Worm (Caenorhabditis elegans) whole organism, young adult: ENCODE results near the gene tbcb-1.

Experiments
- D2030.7 ChIP-seq: fragments of 200-800 bp; sonication (Bioruptor generic); IDR thresholded peaks from 2 replicates; pipeline ENCODE4 v1.3.6; 2022; ENCODE audit warnings: missing genetic modification reagents, missing genetic modification characterization, missing compliant biosample characterization
- F10E7.11 ChIP-seq: sonication (generic microtip); optimal IDR thresholded peaks from 2 replicates; lab custom pipeline; 2017; ENCODE audit warnings: mild to moderate bottlenecking, missing genetic modification characterization, moderate library complexity, missing compliant biosample characterization
- F49E8.2 ChIP-seq: sonication (generic microtip); optimal IDR thresholded peaks from 3 replicates; lab custom pipeline; 2017; ENCODE audit warnings: missing genetic modification characterization, mild to moderate bottlenecking, missing compliant biosample characterization, antibody characterized with exemption, moderate library complexity; ENCODE audit not compliant: insufficient read depth
- F57C9.4 ChIP-seq: sonication (generic microtip); optimal IDR thresholded peaks from 2 replicates; lab custom pipeline; 2017; ENCODE audit warnings: mild to moderate bottlenecking, missing genetic modification characterization, missing compliant biosample characterization
- T26A5.8 ChIP-seq: sonication (generic microtip); optimal IDR thresholded peaks from 2 replicates; lab custom pipeline; 2016; ENCODE audit warnings: missing genetic modification characterization, missing compliant biosample characterization
- Y53G8AR.9 ChIP-seq: fragments of 200-800 bp; sonication (Bioruptor generic); conservative IDR thresholded peaks from 2 replicates; pipeline ENCODE4 v1.3.6; 2022; ENCODE audit warnings: missing genetic modification reagents, missing genetic modification characterization, missing compliant biosample characterization
- Y67H2A.10 ChIP-seq: fragments of 200-800 bp; sonication (Bioruptor generic); conservative IDR thresholded peaks from 2 replicates; pipeline ENCODE4 v1.3.6; 2022; ENCODE audit warnings: missing genetic modification reagents, missing genetic modification characterization, missing compliant biosample characterization
- Y95B8A.8 ChIP-seq: fragments of 200-800 bp; sonication (Bioruptor generic); IDR thresholded peaks from 2 replicates; pipeline ENCODE4 v1.3.6; 2022; ENCODE audit warnings: missing genetic modification reagents, missing genetic modification characterization, missing compliant biosample characterization
- ZK185.1 ChIP-seq: sonication (generic microtip); optimal IDR thresholded peaks from 2 replicates; lab custom pipeline; 2016; ENCODE audit warnings: mild to moderate bottlenecking, missing genetic modification characterization, missing compliant biosample characterization; ENCODE audit not compliant: poor library complexity, severe bottlenecking
- akir-1 ChIP-seq: fragments of 200-800 bp; sonication (Bioruptor generic); optimal IDR thresholded peaks from 2 replicates; lab custom pipeline; 2018; ENCODE audit warnings: mild to moderate bottlenecking, missing genetic modification characterization, moderate library complexity, missing compliant biosample characterization
- athp-1 ChIP-seq: sonication (generic microtip); optimal IDR thresholded peaks from 2 replicates; lab custom pipeline; 2017; ENCODE audit warnings: mild to moderate bottlenecking, missing genetic modification characterization, missing compliant biosample characterization
- attf-3 ChIP-seq: fragments of 200-800 bp; sonication (Bioruptor generic); conservative IDR thresholded peaks from 2 replicates; pipeline ENCODE4 v1.3.6; 2022; ENCODE audit warnings: missing genetic modification reagents, missing genetic modification characterization, missing compliant biosample characterization
- bed-2 ChIP-seq: fragments of 200-800 bp; sonication (Bioruptor generic); IDR thresholded peaks from 2 replicates; pipeline ENCODE4 v1.3.6; 2022; ENCODE audit warnings: missing genetic modification reagents, missing genetic modification characterization, missing compliant biosample characterization
- ccch-3 ChIP-seq: fragments of 200-800 bp; sonication (Bioruptor generic); optimal IDR thresholded peaks from 2 replicates; lab custom pipeline; 2018; ENCODE audit warnings: mild to moderate bottlenecking, missing genetic modification characterization, missing compliant biosample characterization
- cebp-1 ChIP-seq, 2 experiments: fragments of 200-800 bp in 1 of 2; sonication (Bioruptor generic) in 1 of 2; sonication (generic microtip) in 1 of 2; IDR thresholded peaks in 1 of 2; optimal IDR thresholded peaks in 1 of 2; 2 replicates each; pipeline versions ENCODE4 v1.3.6 to Lab custom; 2017 to 2022; ENCODE audit warnings: missing compliant biosample characterization in 2 of 2, missing genetic modification characterization in 2 of 2, mild to moderate bottlenecking in 1 of 2, missing genetic modification reagents in 1 of 2, moderate library complexity in 1 of 2
- cebp-2 ChIP-seq: fragments of 200-800 bp; sonication (Bioruptor generic); IDR thresholded peaks from 2 replicates; pipeline ENCODE4 v1.3.6; 2022; ENCODE audit warnings: missing genetic modification characterization, missing compliant biosample characterization
- ceh-100 ChIP-seq: fragments of 200-800 bp; sonication (Bioruptor generic); IDR thresholded peaks from 2 replicates; pipeline ENCODE4 v1.3.6; 2022; ENCODE audit warnings: missing genetic modification reagents, missing genetic modification characterization, missing compliant biosample characterization
- chd-7 ChIP-seq: sonication (generic microtip); optimal IDR thresholded peaks from 2 replicates; lab custom pipeline; 2016; ENCODE audit warnings: mild to moderate bottlenecking, missing genetic modification characterization, moderate library complexity, missing compliant biosample characterization
- dox-1 ChIP-seq: fragments of 200-800 bp; sonication (Bioruptor generic); IDR thresholded peaks from 2 replicates; pipeline ENCODE4 v1.3.6; 2022; ENCODE audit warnings: missing genetic modification reagents, missing genetic modification characterization, missing compliant biosample characterization
- egl-18 ChIP-seq: fragments of 200-800 bp; sonication (Bioruptor generic); IDR thresholded peaks from 2 replicates; pipeline ENCODE4 v1.3.6; 2022; ENCODE audit warnings: missing genetic modification reagents, missing genetic modification characterization, missing compliant biosample characterization
- egrh-3 ChIP-seq: fragments of 200-800 bp; sonication (Bioruptor generic); IDR thresholded peaks from 2 replicates; pipeline ENCODE4 v1.3.6; 2022; ENCODE audit warnings: missing genetic modification reagents, missing genetic modification characterization, missing compliant biosample characterization
- gei-17 ChIP-seq: fragments of 200-800 bp; sonication (Bioruptor generic); optimal IDR thresholded peaks from 2 replicates; lab custom pipeline; 2018; ENCODE audit warnings: mild to moderate bottlenecking, missing genetic modification characterization, missing compliant biosample characterization
- him-1 ChIP-seq: sonication (generic microtip); optimal IDR thresholded peaks from 2 replicates; lab custom pipeline; 2016; ENCODE audit warnings: missing genotype, missing genetic modification reagents, missing genetic modification characterization, missing compliant biosample characterization
- hmg-1.2 ChIP-seq: fragments of 200-800 bp; sonication (Bioruptor generic); IDR thresholded peaks from 2 replicates; pipeline ENCODE4 v1.3.6; 2022; ENCODE audit warnings: missing genetic modification reagents, missing genetic modification characterization, missing compliant biosample characterization
- hsf-1 ChIP-seq: fragments of 200-800 bp; sonication (Bioruptor generic); IDR thresholded peaks from 2 replicates; pipeline ENCODE4 v1.3.6; 2022; ENCODE audit warnings: missing genetic modification reagents, missing genetic modification characterization, missing compliant biosample characterization
- let-607 ChIP-seq, 2 experiments: fragments of 200-800 bp in 1 of 2; sonication (Bioruptor generic) in 1 of 2; sonication (generic microtip) in 1 of 2; optimal IDR thresholded peaks; 2 replicates each; lab custom pipeline; 2016 to 2018; ENCODE audit warnings: mild to moderate bottlenecking in 2 of 2, missing compliant biosample characterization in 2 of 2, missing genetic modification characterization in 2 of 2, moderate library complexity in 2 of 2, missing genotype in 1 of 2
- lsl-1 ChIP-seq: fragments of 200-800 bp; sonication (Bioruptor generic); optimal IDR thresholded peaks from 2 replicates; lab custom pipeline; 2018; ENCODE audit warnings: mild to moderate bottlenecking, missing genetic modification characterization, moderate library complexity, missing compliant biosample characterization
- madf-8 ChIP-seq: fragments of 200-800 bp; sonication (Bioruptor generic); conservative IDR thresholded peaks from 2 replicates; pipeline ENCODE4 v1.3.6; 2022; ENCODE audit warnings: missing genetic modification reagents, missing genetic modification characterization, missing compliant biosample characterization
- mcd-1 ChIP-seq: fragments of 200-800 bp; sonication (Bioruptor generic); IDR thresholded peaks from 2 replicates; pipeline ENCODE4 v1.3.6; 2022; ENCODE audit warnings: missing genetic modification reagents, missing genetic modification characterization, missing compliant biosample characterization
- nfyb-1 ChIP-seq: fragments of 200-800 bp; sonication (Bioruptor generic); IDR thresholded peaks from 2 replicates; pipeline ENCODE4 v1.3.6; 2022; ENCODE audit warnings: missing genetic modification reagents, missing genetic modification characterization, missing compliant biosample characterization
- nhr-120 ChIP-seq: fragments of 200-800 bp; sonication (Bioruptor generic); IDR thresholded peaks from 2 replicates; pipeline ENCODE4 v1.3.6; 2022; ENCODE audit warnings: missing genetic modification characterization, missing compliant biosample characterization
- nhr-179 ChIP-seq: sonication (generic microtip); optimal IDR thresholded peaks from 2 replicates; lab custom pipeline; 2016; ENCODE audit warnings: mild to moderate bottlenecking, missing genetic modification characterization, missing compliant biosample characterization
- pha-4 ChIP-seq: fragments of 150-350 bp; sonication (generic microtip); optimal IDR thresholded peaks from 2 replicates; lab custom pipeline; 2014; ENCODE audit warnings: missing biosample characterization, missing genetic modification reagents, missing genetic modification characterization
- rec-8 ChIP-seq, 2 experiments: sonication (generic microtip); optimal IDR thresholded peaks; 2 replicates each; lab custom pipeline; 2016; ENCODE audit warnings: mild to moderate bottlenecking in 2 of 2, missing genetic modification characterization in 2 of 2, missing genetic modification reagents in 2 of 2, missing genotype in 2 of 2, missing biosample characterization in 1 of 2, missing compliant biosample characterization in 1 of 2, moderate library complexity in 1 of 2
- snpc-1.3 ChIP-seq: sonication (generic microtip); optimal IDR thresholded peaks from 2 replicates; lab custom pipeline; 2017; ENCODE audit warnings: missing genetic modification characterization, mild to moderate bottlenecking, missing compliant biosample characterization, antibody characterized with exemption, moderate library complexity, missing genotype, missing genetic modification reagents; ENCODE audit not compliant: insufficient read depth
- snpc-4 ChIP-seq, 5 experiments: fragments of 150-350 bp in 1 of 5; sonication (generic microtip) in 4 of 5; optimal IDR thresholded peaks; 2 replicates each; lab custom pipeline; 2014 to 2018; ENCODE audit warnings: missing genetic modification characterization in 5 of 5, missing biosample characterization in 3 of 5, antibody characterized with exemption in 2 of 5, mild to moderate bottlenecking in 2 of 5, missing compliant biosample characterization in 2 of 5, missing genotype in 2 of 5, moderate library complexity in 2 of 5, missing genetic modification reagents in 1 of 5
- sptf-2 ChIP-seq: fragments of 200-800 bp; sonication (Bioruptor generic); optimal IDR thresholded peaks from 2 replicates; lab custom pipeline; 2018; ENCODE audit warnings: mild to moderate bottlenecking, missing genetic modification characterization, missing compliant biosample characterization
- zim-3 ChIP-seq: sonication (generic microtip); optimal IDR thresholded peaks from 2 replicates; lab custom pipeline; 2017; ENCODE audit warnings: mild to moderate bottlenecking, missing genetic modification characterization, moderate library complexity, missing compliant biosample characterization
- ztf-26 ChIP-seq: sonication (generic microtip); optimal IDR thresholded peaks from 2 replicates; lab custom pipeline; 2017; ENCODE audit warnings: missing genetic modification characterization, missing compliant biosample characterization

Gene tbcb-1

ce11 chrV:13556746-13557145 lies 35.2 kb upstream of the tbcb-1 start, which contains the start of gene cav-2 (continued):
- peak; percentile 58 for TF ChIP-seq attf-3 (GFP tag; lab: Robert Waterston, UW)
- TF ChIP-seq chd-7 (tag; lab: Kevin White, UChicago) = peak; percentile 58
- peak; percentile 45 for TF ChIP-seq madf-8 (GFP tag; lab: Robert Waterston, UW)
- peak; percentile 33 for TF ChIP-seq hmg-1.2 (GFP tag; lab: Robert Waterston, UW)
- TF ChIP-seq cebp-1 (GFP tag; IDR thresholded peaks at IDR 0.05; lab: Robert Waterston, UW) = 0 out of 2 replicates have a peak, but pooled peaks have one; percentile 57
- TF ChIP-seq cebp-1 (tag; optimal IDR thresholded peaks at IDR 0.05; lab: Kevin White, UChicago) = peak; percentile 66
- TF ChIP-seq T26A5.8 (tag; lab: Kevin White, UChicago) = no peak
- TF ChIP-seq him-1 (tag; lab: Kevin White, UChicago) = peak; percentile 61
- TF ChIP-seq nhr-179 (tag; lab: Kevin White, UChicago) = no peak
- TF ChIP-seq Y67H2A.10 = 0 out of 2 replicates have a peak, but pooled peaks have one; percentile 52
- no peak for TF ChIP-seq pha-4
- TF ChIP-seq F10E7.11 = no peak
- TF ChIP-seq zim-3 = no peak
- TF ChIP-seq ztf-26 (tag; lab: Kevin White, UChicago) = no peak
- peak in 1 of 2 experiments; percentile 66 for TF ChIP-seq rec-8 (tag; optimal IDR thresholded peaks at IDR 0.05; lab: Kevin White, UChicago)
- no peak for TF ChIP-seq egl-18 (GFP tag; lab: Robert Waterston, UW)
- 0 out of 2 replicates have a peak, but pooled peaks have one; percentile 45 for TF ChIP-seq ceh-100 (GFP tag; lab: Robert Waterston, UW)
- TF ChIP-seq ZK185.1 = peak; percentile 89
- 0 out of 2 replicates have a peak, but pooled peaks have one; percentile 53 for TF ChIP-seq nhr-120 (GFP tag; lab: Robert Waterston, UW)
- TF ChIP-seq egrh-3 = no peak
- TF ChIP-seq snpc-1.3 = no peak
- no peak for TF ChIP-seq hsf-1 (GFP tag; lab: Robert Waterston, UW)
- TF ChIP-seq F49E8.2 (tag; lab: Kevin White, UChicago) = no peak
- peak; percentile 71; the same call in 1 of the 2 replicates for TF ChIP-seq Y95B8A.8 (GFP tag; lab: Robert Waterston, UW)
- no peak for TF ChIP-seq cebp-2 (GFP tag; lab: Robert Waterston, UW)
- peak; percentile 9 for TF ChIP-seq gei-17
- TF ChIP-seq bed-2 (GFP tag; lab: Robert Waterston, UW) = no peak
- peak; percentile 11 for TF ChIP-seq athp-1 (tag; lab: Kevin White, UChicago)
- TF ChIP-seq let-607 (tag; optimal IDR thresholded peaks at IDR 0.05; lab: Kevin White, UChicago) = peak; percentile 22 to 68

- no peak for TF ChIP-seq rec-8 (tag; optimal IDR thresholded peaks at IDR 0.05; lab: Kevin White, UChicago)
- TF ChIP-seq nfyb-1 (GFP tag; lab: Robert Waterston, UW) = no peak
- TF ChIP-seq T26A5.8 (tag; lab: Kevin White, UChicago) = no peak
- TF ChIP-seq sptf-2 = no peak
- TF ChIP-seq lsl-1 (GFP tag; lab: Kevin White, UChicago) = peak; percentile 84
- TF ChIP-seq D2030.7 (GFP tag; lab: Robert Waterston, UW) = peak; percentile 38; the same call in 1 of the 2 replicates
- TF ChIP-seq Y53G8AR.9 = no peak
- TF ChIP-seq mcd-1 (GFP tag; lab: Robert Waterston, UW) = no peak
- TF ChIP-seq akir-1 (GFP tag; lab: Kevin White, UChicago) = no peak
- TF ChIP-seq ccch-3 (GFP tag; lab: Kevin White, UChicago) = no peak
- TF ChIP-seq pha-4 = no peak
- TF ChIP-seq dox-1 (GFP tag; lab: Robert Waterston, UW) = no peak
- TF ChIP-seq F57C9.4 (tag; lab: Kevin White, UChicago) = no peak
- no peak for TF ChIP-seq snpc-4 (GFP tag; optimal IDR thresholded peaks at IDR 0.05; lab: Kevin White, UChicago)
- TF ChIP-seq snpc-4 (tag; optimal IDR thresholded peaks at IDR 0.05; lab: Kevin White, UChicago) = no peak
Observed at ce11 chrV:13559978-13560377, 31.9 kb upstream of the tbcb-1 start, which contains the start of gene C56A3.8. TSS of gene C56A3.8 (plus strand) at chrV:13560278.
